Fruit fly (Drosophila melanogaster) whole organism, embryonic: ENCODE data around the gene CG34298.

Experiments used
- Abd-B ChIP-seq: fragments of 200-800 bp; sonication (Bioruptor generic); optimal IDR thresholded peaks from 2 replicates; lab custom pipeline; 2018; ENCODE audit warnings: missing biosample characterization, mild to moderate bottlenecking, missing genetic modification characterization, moderate library complexity
- Atf6 ChIP-seq: fragments of 200-800 bp; sonication (Bioruptor generic); IDR thresholded peaks from 2 replicates; pipeline ENCODE4 v1.3.6; 2022; ENCODE audit warnings: missing biosample characterization, missing genetic modification characterization
- CG10274 ChIP-seq: fragments of 200-800 bp; sonication (Bioruptor generic); optimal IDR thresholded peaks from 3 replicates; lab custom pipeline; 2017; ENCODE audit warnings: missing biosample characterization, mild to moderate bottlenecking, missing genetic modification characterization
- CG10654 ChIP-seq: fragments of 200-800 bp; sonication (Bioruptor generic); optimal IDR thresholded peaks from 2 replicates; lab custom pipeline; 2016; ENCODE audit warnings: missing biosample characterization, missing genetic modification characterization
- CG12744 ChIP-seq: fragments of 200-800 bp; sonication (Bioruptor generic); optimal IDR thresholded peaks from 2 replicates; lab custom pipeline; 2016; ENCODE audit warnings: missing biosample characterization, missing genetic modification characterization
- CG14710 ChIP-seq: fragments of 200-800 bp; sonication (Bioruptor generic); optimal IDR thresholded peaks from 3 replicates; lab custom pipeline; 2019; ENCODE audit warnings: missing biosample characterization, mild to moderate bottlenecking, missing genetic modification characterization, moderate library complexity
- CG18619 ChIP-seq: fragments of 200-800 bp; sonication (Bioruptor generic); optimal IDR thresholded peaks from 3 replicates; lab custom pipeline; 2017; ENCODE audit warnings: missing biosample characterization, mild to moderate bottlenecking, missing genetic modification characterization
- CG3065 ChIP-seq: fragments of 200-800 bp; sonication (Bioruptor generic); optimal IDR thresholded peaks from 2 replicates; lab custom pipeline; 2016; ENCODE audit warnings: missing biosample characterization, missing genetic modification characterization
- CG32532 ChIP-seq: fragments of 200-800 bp; sonication (Bioruptor generic); IDR thresholded peaks from 2 replicates; pipeline ENCODE4 v1.3.6; 2022; ENCODE audit warnings: missing biosample characterization, missing genetic modification characterization
- CG33213 ChIP-seq: fragments of 200-800 bp; sonication (Bioruptor generic); optimal IDR thresholded peaks from 3 replicates; lab custom pipeline; 2016; ENCODE audit warnings: missing biosample characterization, missing genetic modification characterization
- CG3407 ChIP-seq: fragments of 200-800 bp; sonication (Bioruptor generic); optimal IDR thresholded peaks from 2 replicates; lab custom pipeline; 2018; ENCODE audit warnings: missing biosample characterization, mild to moderate bottlenecking, missing genetic modification characterization
- CG3838 ChIP-seq: fragments of 200-800 bp; sonication (Bioruptor generic); optimal IDR thresholded peaks from 3 replicates; lab custom pipeline; 2016; ENCODE audit warnings: missing biosample characterization, missing genetic modification characterization
- CG4360 ChIP-seq: fragments of 200-800 bp; sonication (Bioruptor generic); IDR thresholded peaks from 2 replicates; pipeline ENCODE4 v1.3.6; 2022; ENCODE audit warnings: missing biosample characterization, missing genetic modification characterization
- CG6254 ChIP-seq: fragments of 200-800 bp; sonication (Bioruptor generic); optimal IDR thresholded peaks from 3 replicates; lab custom pipeline; 2017; ENCODE audit warnings: mild to moderate bottlenecking, missing biosample characterization, missing genetic modification reagents, missing genetic modification characterization
- CG6272 ChIP-seq: fragments of 200-800 bp; sonication (Bioruptor generic); IDR thresholded peaks from 2 replicates; pipeline ENCODE4 v1.3.6; 2022; ENCODE audit warnings: missing biosample characterization, missing genetic modification characterization
- CG7963 ChIP-seq: fragments of 200-800 bp; sonication (Bioruptor generic); IDR thresholded peaks from 3 replicates; pipeline ENCODE4 v1.3.6; 2022; ENCODE audit warnings: missing biosample characterization, missing genetic modification characterization; ENCODE audit not compliant: partially characterized antibody
- CG8944 ChIP-seq: fragments of 200-800 bp; sonication (Bioruptor generic); optimal IDR thresholded peaks from 3 replicates; lab custom pipeline; 2016; ENCODE audit warnings: missing biosample characterization, missing genetic modification characterization
- CkIIα-i1 ChIP-seq: fragments of 200-800 bp; sonication (Bioruptor generic); IDR thresholded peaks from 2 replicates; pipeline ENCODE4 v1.3.6; 2022; ENCODE audit warnings: missing biosample characterization, missing genetic modification characterization
- D ChIP-seq, 2 experiments: fragments of 200-800 bp in 1 of 2; fragments of >200 bp in 1 of 2; sonication (Bioruptor generic) in 1 of 2; optimal IDR thresholded peaks; 2 replicates in 1 of 2; 3 replicates in 1 of 2; lab custom pipeline; 2017; ENCODE audit warnings: mild to moderate bottlenecking in 1 of 2, missing biosample characterization in 1 of 2, missing genetic modification characterization in 1 of 2, missing genetic modification reagents in 1 of 2
- Dfd ChIP-seq, 2 experiments: fragments of >200 bp; optimal IDR thresholded peaks; 2 replicates each; lab custom pipeline; 2017; ENCODE audit warnings: missing biosample characterization in 2 of 2, missing genetic modification characterization in 2 of 2
- Dref ChIP-seq: fragments of 200-800 bp; sonication (Bioruptor generic); IDR thresholded peaks from 2 replicates; pipeline ENCODE4 v1.3.6; 2022; ENCODE audit warnings: missing biosample characterization, missing genetic modification characterization
- Ets97D ChIP-seq: fragments of 200-800 bp; sonication (Bioruptor generic); optimal IDR thresholded peaks from 3 replicates; lab custom pipeline; 2016; ENCODE audit warnings: missing biosample characterization, missing genetic modification characterization
- Hand ChIP-seq: fragments of 200-800 bp; sonication (Bioruptor generic); optimal IDR thresholded peaks from 2 replicates; lab custom pipeline; 2017; ENCODE audit warnings: mild to moderate bottlenecking, missing biosample characterization, missing genetic modification reagents, missing genetic modification characterization
- Hmx ChIP-seq: fragments of 200-800 bp; sonication (Bioruptor generic); optimal IDR thresholded peaks from 2 replicates; lab custom pipeline; 2016; ENCODE audit warnings: missing biosample characterization, missing genetic modification characterization
- Jarid2 ChIP-seq: fragments of 200-800 bp; sonication (Bioruptor generic); optimal IDR thresholded peaks from 3 replicates; lab custom pipeline; 2017; ENCODE audit warnings: mild to moderate bottlenecking, missing biosample characterization, missing genetic modification reagents, missing genetic modification characterization
- Mrtf ChIP-seq: fragments of 200-800 bp; sonication (Bioruptor generic); IDR thresholded peaks from 3 replicates; pipeline ENCODE4 v1.3.6; 2022; ENCODE audit warnings: missing biosample characterization, missing genetic modification characterization
- NK7.1 ChIP-seq: fragments of 200-800 bp; sonication (Bioruptor generic); optimal IDR thresholded peaks from 3 replicates; lab custom pipeline; 2016; ENCODE audit warnings: missing biosample characterization, missing genetic modification characterization
- Sox100B ChIP-seq: fragments of 200-800 bp; sonication (Bioruptor generic); optimal IDR thresholded peaks from 3 replicates; lab custom pipeline; 2018; ENCODE audit warnings: missing biosample characterization, mild to moderate bottlenecking, missing genetic modification characterization
- Xrp1 ChIP-seq: fragments of 200-800 bp; sonication (Bioruptor generic); IDR thresholded peaks from 2 replicates; pipeline ENCODE4 v1.3.6; 2022; ENCODE audit warnings: missing biosample characterization, missing genetic modification characterization
- bab2 ChIP-seq: fragments of 200-800 bp; sonication (Bioruptor generic); optimal IDR thresholded peaks from 2 replicates; lab custom pipeline; 2016; ENCODE audit warnings: missing biosample characterization, missing genetic modification characterization
- btn ChIP-seq: fragments of 200-800 bp; sonication (Bioruptor generic); optimal IDR thresholded peaks from 2 replicates; lab custom pipeline; 2016; ENCODE audit warnings: missing biosample characterization, missing genetic modification characterization
- cad ChIP-seq: fragments of >200 bp; optimal IDR thresholded peaks from 2 replicates; lab custom pipeline; 2017; ENCODE audit warnings: missing biosample characterization, missing genetic modification characterization
- caup ChIP-seq: fragments of 200-800 bp; sonication (Bioruptor generic); optimal IDR thresholded peaks from 3 replicates; lab custom pipeline; 2017; ENCODE audit warnings: missing biosample characterization, mild to moderate bottlenecking, missing genetic modification characterization, moderate library complexity; ENCODE audit not compliant: severe bottlenecking
- da ChIP-seq: fragments of 200-800 bp; sonication (Bioruptor generic); optimal IDR thresholded peaks from 2 replicates; lab custom pipeline; 2016; ENCODE audit warnings: missing biosample characterization, missing genetic modification characterization
- grn ChIP-seq: fragments of 200-800 bp; sonication (Bioruptor generic); optimal IDR thresholded peaks from 3 replicates; lab custom pipeline; 2017; ENCODE audit warnings: missing biosample characterization, missing genetic modification characterization
- jing ChIP-seq: fragments of 200-800 bp; sonication (Bioruptor generic); optimal IDR thresholded peaks from 2 replicates; lab custom pipeline; 2018; ENCODE audit warnings: missing biosample characterization, mild to moderate bottlenecking, missing genetic modification characterization
- lab ChIP-seq: fragments of 200-800 bp; sonication (Bioruptor generic); optimal IDR thresholded peaks from 3 replicates; lab custom pipeline; 2017; ENCODE audit warnings: missing biosample characterization, missing genetic modification characterization, mild to moderate bottlenecking, moderate library complexity, missing genetic modification reagents
- lmd ChIP-seq: fragments of 200-800 bp; sonication (Bioruptor generic); IDR thresholded peaks from 2 replicates; pipeline ENCODE4 v1.3.6; 2022; ENCODE audit warnings: missing biosample characterization, missing genetic modification characterization
- nerfin-2 ChIP-seq: fragments of 200-800 bp; sonication (Bioruptor generic); IDR thresholded peaks from 2 replicates; pipeline ENCODE4 v1.3.6; 2022; ENCODE audit warnings: missing biosample characterization, missing genetic modification characterization; ENCODE audit not compliant: partially characterized antibody
- repo ChIP-seq: fragments of 200-800 bp; sonication (Bioruptor generic); optimal IDR thresholded peaks from 2 replicates; lab custom pipeline; 2016; ENCODE audit warnings: missing biosample characterization, missing genetic modification characterization
- salm ChIP-seq: fragments of 200-800 bp; sonication (Bioruptor generic); optimal IDR thresholded peaks from 2 replicates; lab custom pipeline; 2018; ENCODE audit warnings: missing biosample characterization, mild to moderate bottlenecking, missing genetic modification characterization
- sens ChIP-seq: fragments of 200-800 bp; sonication (Bioruptor generic); peaks from one replicate; lab custom pipeline; 2016; ENCODE audit warnings: missing biosample characterization, missing genetic modification characterization
- sens-2 ChIP-seq: fragments of 200-800 bp; sonication (Bioruptor generic); IDR thresholded peaks from 2 replicates; pipeline ENCODE4 v1.3.6; 2022; ENCODE audit warnings: missing biosample characterization, missing genetic modification characterization
- sqz ChIP-seq: fragments of 200-800 bp; sonication (Bioruptor generic); optimal IDR thresholded peaks from 3 replicates; lab custom pipeline; 2018; ENCODE audit warnings: missing biosample characterization, mild to moderate bottlenecking, missing genetic modification characterization
- tll ChIP-seq, 2 experiments: fragments of 200-800 bp in 1 of 2; fragments of >200 bp in 1 of 2; sonication (Bioruptor generic) in 1 of 2; optimal IDR thresholded peaks; 2 replicates each; lab custom pipeline; 2017 to 2019; ENCODE audit warnings: missing biosample characterization in 2 of 2, missing genetic modification characterization in 2 of 2, mild to moderate bottlenecking in 1 of 2, moderate library complexity in 1 of 2
- tna ChIP-seq: fragments of 200-800 bp; sonication (Bioruptor generic); IDR thresholded peaks from 2 replicates; pipeline ENCODE4 v1.3.6; 2022; ENCODE audit warnings: missing biosample characterization, missing genetic modification characterization; ENCODE audit not compliant: partially characterized antibody
- z ChIP-seq: fragments of 200-800 bp; sonication (Bioruptor generic); IDR thresholded peaks from 3 replicates; pipeline ENCODE4 v1.3.6; 2022; ENCODE audit warnings: missing biosample characterization, missing genetic modification characterization
- zfh2 ChIP-seq: fragments of 200-800 bp; sonication (Bioruptor generic); optimal IDR thresholded peaks from 2 replicates; lab custom pipeline; 2016; ENCODE audit warnings: missing biosample characterization, missing genetic modification characterization

The CG34298 gene

dm6 chr3R:30021559-30022451 is 22.2 kb downstream of the CG34298 start, which contains the start of gene Mgat2 (continued):
- TF ChIP-seq CG3838 (GFP tag; lab: Kevin White, UChicago) (no peak), CG3407 (GFP tag; lab: Kevin White, UChicago) (no peak), salm (tag; lab: Kevin White, UChicago) (peak; percentile 49), lmd (GFP tag; lab: Robert Waterston, UW) (no peak), grn (GFP tag; lab: Kevin White, UChicago) (peak; percentile 27), zfh2 (GFP tag; lab: Kevin White, UChicago) (no peak), CG14710 (peak; percentile 19), CkIIα-i1 (GFP tag; lab: Robert Waterston, UW) (no peak), Abd-B (no peak), Mrtf (GFP tag; lab: Robert Waterston, UW) (no peak), Xrp1 (GFP tag; lab: Robert Waterston, UW) (peak; percentile 44), Sox100B (GFP tag; lab: Kevin White, UChicago) (no peak), Hmx (GFP tag; lab: Kevin White, UChicago) (no peak), CG4360 (GFP tag; lab: Robert Waterston, UW) (peak; percentile 92), repo (GFP tag; lab: Kevin White, UChicago) (no peak), CG7963 (GFP tag; lab: Robert Waterston, UW) (peak; percentile 82), Dref (GFP tag; lab: Robert Waterston, UW) (peak; percentile 77), Hand (GFP tag; lab: Kevin White, UChicago) (peak; percentile 31), D (optimal IDR thresholded peaks at IDR 0.05; lab: Kevin White, UChicago) (no peak), D (GFP tag; optimal IDR thresholded peaks at IDR 0.05; lab: Kevin White, UChicago) (no peak), Ets97D (GFP tag; lab: Kevin White, UChicago) (no peak), Dfd (GFP tag; optimal IDR thresholded peaks at IDR 0.05; lab: Kevin White, UChicago) (no peak), lab (peak; percentile 56), NK7.1 (GFP tag; lab: Kevin White, UChicago) (no peak), jing (GFP tag; lab: Kevin White, UChicago) (no peak), CG6254 (GFP tag; lab: Kevin White, UChicago) (peak; percentile 63), z (GFP tag; lab: Robert Waterston, UW) (peak; percentile 93), CG18619 (GFP tag; lab: Kevin White, UChicago) (no peak), caup (GFP tag; lab: Kevin White, UChicago) (no peak), Atf6 (GFP tag; lab: Robert Waterston, UW) (peak; percentile 55; the same call in 1 of the 2 replicates), sens (peak; percentile 65), CG12744 (no peak), CG3065 (GFP tag; lab: Kevin White, UChicago) (no peak), CG10654 (GFP tag; lab: Kevin White, UChicago) (no peak), CG32532 (GFP tag; lab: Robert Waterston, UW) (peak; percentile 21; the same call in 1 of the 2 replicates), bab2 (GFP tag; lab: Kevin White, UChicago) (no peak), CG33213 (GFP tag; lab: Kevin White, UChicago) (peak; percentile 5), btn (GFP tag; lab: Kevin White, UChicago) (no peak), nerfin-2 (GFP tag; lab: Robert Waterston, UW) (peak; percentile 72), tll (GFP tag; optimal IDR thresholded peaks at IDR 0.05; lab: Kevin White, UChicago) (peak in 1 of 2 experiments; percentile 45), sens-2 (GFP tag; lab: Robert Waterston, UW) (peak; percentile 39; the same call in 1 of the 2 replicates), da (GFP tag; lab: Kevin White, UChicago) (peak; percentile 23), Jarid2 (peak; percentile 87), CG8944 (GFP tag; lab: Kevin White, UChicago) (no peak), CG10274 (no peak), tna (GFP tag; lab: Robert Waterston, UW) (peak; percentile 72; the same call in 1 of the 2 replicates), sqz (GFP tag; lab: Kevin White, UChicago) (no peak), CG6272 (GFP tag; lab: Robert Waterston, UW) (no peak), cad (no peak)
